Worm (Caenorhabditis elegans) whole organism, L4 larva: ENCODE measurements around the gene F37H8.5.

Source experiments
- F10B5.3 ChIP-seq: sonication (generic microtip); optimal IDR thresholded peaks from 2 replicates; lab custom pipeline; 2016; ENCODE audit warnings: mild to moderate bottlenecking, missing genetic modification characterization, missing compliant biosample characterization
- F44E2.7 ChIP-seq: fragments of 200-800 bp; sonication (Bioruptor generic); IDR thresholded peaks from 2 replicates; pipeline ENCODE4 v2.1.2; 2022; ENCODE audit warnings: missing genetic modification characterization, missing compliant biosample characterization
- Y105C5A.15 ChIP-seq: fragments of 200-800 bp; sonication (Bioruptor generic); IDR thresholded peaks from 2 replicates; pipeline ENCODE4 v1.3.6; 2022; ENCODE audit warnings: missing genetic modification characterization, missing compliant biosample characterization
- aha-1 ChIP-seq: fragments of 150-350 bp; peaks from one replicate; lab custom pipeline; 2014; ENCODE audit warnings: missing biosample characterization, missing genetic modification characterization
- ama-1 ChIP-seq: fragments of 150-350 bp; optimal IDR thresholded peaks from 2 replicates; lab custom pipeline; 2014; ENCODE audit warnings: inconsistent platforms, mixed read lengths
- attf-4 ChIP-seq: sonication (generic microtip); optimal IDR thresholded peaks from 3 replicates; lab custom pipeline; 2017; ENCODE audit warnings: missing biosample characterization, missing genetic modification characterization
- ceh-32 ChIP-seq: sonication (generic microtip); optimal IDR thresholded peaks from 2 replicates; lab custom pipeline; 2016; ENCODE audit warnings: mild to moderate bottlenecking, missing genetic modification characterization, missing compliant biosample characterization; ENCODE audit not compliant: poor library complexity
- ceh-44 ChIP-seq: fragments of 200-800 bp; sonication (Bioruptor generic); IDR thresholded peaks from 2 replicates; pipeline ENCODE4 v1.3.6; 2022; ENCODE audit warnings: missing genetic modification reagents, missing genetic modification characterization, missing compliant biosample characterization
- ceh-62 ChIP-seq: sonication (generic microtip); optimal IDR thresholded peaks from 2 replicates; lab custom pipeline; 2017; ENCODE audit warnings: missing biosample characterization, missing genetic modification characterization
- cey-2 ChIP-seq: sonication (generic microtip); optimal IDR thresholded peaks from 3 replicates; lab custom pipeline; 2017; ENCODE audit warnings: missing genetic modification characterization, mild to moderate bottlenecking, missing compliant biosample characterization, antibody characterized with exemption, borderline replicate concordance; ENCODE audit not compliant: insufficient read depth
- daf-16 ChIP-seq, 3 experiments: sonication (generic microtip); optimal IDR thresholded peaks; 2 replicates each; lab custom pipeline; 2016 to 2017; ENCODE audit warnings: missing genetic modification characterization in 3 of 3, missing genetic modification reagents in 3 of 3, mild to moderate bottlenecking in 2 of 3, missing compliant biosample characterization in 2 of 3, missing biosample characterization in 1 of 3, moderate library complexity in 1 of 3
- dmd-8 ChIP-seq: fragments of 200-800 bp; sonication (Bioruptor generic); IDR thresholded peaks from 2 replicates; pipeline ENCODE4 v1.3.6; 2022; ENCODE audit warnings: missing genetic modification characterization, missing compliant biosample characterization
- fos-1 ChIP-seq: fragments of 150-350 bp; optimal IDR thresholded peaks from 2 replicates; lab custom pipeline; 2014; ENCODE audit warnings: missing biosample characterization, missing genetic modification characterization
- hlh-11 ChIP-seq: fragments of 200-800 bp; sonication (Bioruptor generic); optimal IDR thresholded peaks from 2 replicates; lab custom pipeline; 2018; ENCODE audit warnings: mild to moderate bottlenecking, missing genetic modification characterization, missing compliant biosample characterization
- hlh-30 ChIP-seq: sonication (generic microtip); optimal IDR thresholded peaks from 2 replicates; lab custom pipeline; 2017; ENCODE audit warnings: antibody characterized with exemption, mild to moderate bottlenecking, missing genetic modification characterization, missing compliant biosample characterization; ENCODE audit not compliant: insufficient read depth
- hmg-1.1 ChIP-seq: fragments of 200-800 bp; sonication (Bioruptor generic); IDR thresholded peaks from 2 replicates; pipeline ENCODE4 v1.3.6; 2022; ENCODE audit warnings: missing genetic modification reagents, missing genetic modification characterization, missing compliant biosample characterization
- jun-1 ChIP-seq: fragments of 150-350 bp; optimal IDR thresholded peaks from 2 replicates; lab custom pipeline; 2014; ENCODE audit warnings: missing biosample characterization, missing genetic modification reagents, missing genetic modification characterization
- lim-7 ChIP-seq: fragments of 200-800 bp; sonication (Bioruptor generic); IDR thresholded peaks from 2 replicates; pipeline ENCODE4 v1.3.6; 2022; ENCODE audit warnings: missing genetic modification characterization, missing compliant biosample characterization
- lin-1 ChIP-seq: fragments of 200-800 bp; sonication (Bioruptor generic); IDR thresholded peaks from 2 replicates; pipeline ENCODE4 v1.3.6; 2022; ENCODE audit warnings: missing genetic modification reagents, missing genetic modification characterization, missing compliant biosample characterization
- lin-13 ChIP-seq: fragments of 150-350 bp; optimal IDR thresholded peaks from 2 replicates; lab custom pipeline; 2014; ENCODE audit warnings: missing biosample characterization, missing genetic modification reagents, missing genetic modification characterization
- lin-38 ChIP-seq: fragments of 200-800 bp; sonication (Bioruptor generic); IDR thresholded peaks from 2 replicates; pipeline ENCODE4 v1.3.6; 2022; ENCODE audit warnings: missing genetic modification reagents, missing genetic modification characterization, missing compliant biosample characterization
- lsy-2 ChIP-seq, 2 experiments: fragments of 150-350 bp in 1 of 2; sonication (generic microtip) in 1 of 2; optimal IDR thresholded peaks; 2 replicates each; lab custom pipeline; 2014 to 2017; ENCODE audit warnings: missing biosample characterization in 2 of 2, missing genetic modification characterization in 2 of 2
- madf-9 ChIP-seq: fragments of 200-800 bp; sonication (Bioruptor generic); conservative IDR thresholded peaks from 2 replicates; pipeline ENCODE4 v1.3.6; 2022; ENCODE audit warnings: missing genetic modification reagents, missing genetic modification characterization, missing compliant biosample characterization
- nhr-10 ChIP-seq: fragments of 150-350 bp; optimal IDR thresholded peaks from 2 replicates; lab custom pipeline; 2014; ENCODE audit warnings: missing biosample characterization, missing genetic modification characterization
- nhr-11 ChIP-seq: fragments of 150-350 bp; optimal IDR thresholded peaks from 2 replicates; lab custom pipeline; 2014; ENCODE audit warnings: missing biosample characterization, missing genetic modification characterization
- nhr-111 ChIP-seq: fragments of 200-800 bp; sonication (Bioruptor generic); optimal IDR thresholded peaks from 2 replicates; lab custom pipeline; 2018; ENCODE audit warnings: mild to moderate bottlenecking, missing genetic modification characterization, missing compliant biosample characterization
- nhr-41 ChIP-seq: fragments of 200-800 bp; sonication (Bioruptor generic); IDR thresholded peaks from 2 replicates; pipeline ENCODE4 v1.3.6; 2022; ENCODE audit warnings: missing genetic modification reagents, missing genetic modification characterization, missing compliant biosample characterization
- nhr-42 ChIP-seq: fragments of 200-800 bp; sonication (Bioruptor generic); IDR thresholded peaks from 2 replicates; pipeline ENCODE4 v1.3.6; 2022; ENCODE audit warnings: missing genetic modification characterization, missing compliant biosample characterization
- nhr-6 ChIP-seq: fragments of 150-350 bp; optimal IDR thresholded peaks from 2 replicates; lab custom pipeline; 2014; ENCODE audit warnings: missing biosample characterization, missing genetic modification characterization
- pha-4 ChIP-seq, 2 experiments: fragments of 150-350 bp in 1 of 2; fragments of 200-800 bp in 1 of 2; sonication (Bioruptor generic) in 1 of 2; IDR thresholded peaks in 1 of 2; optimal IDR thresholded peaks in 1 of 2; 2 replicates each; pipeline versions ENCODE4 v1.3.6 to Lab custom; 2014 to 2022; ENCODE audit warnings: missing genetic modification characterization in 2 of 2, missing genetic modification reagents in 2 of 2, missing biosample characterization in 1 of 2, missing compliant biosample characterization in 1 of 2
- pqm-1 ChIP-seq: sonication (generic microtip); optimal IDR thresholded peaks from 2 replicates; lab custom pipeline; 2017; ENCODE audit warnings: missing biosample characterization, missing genetic modification characterization
- rbr-2 ChIP-seq: sonication (generic microtip); optimal IDR thresholded peaks from 2 replicates; lab custom pipeline; 2016; ENCODE audit warnings: missing genotype, missing genetic modification characterization, missing compliant biosample characterization
- sdz-12 ChIP-seq: fragments of 200-800 bp; sonication (Bioruptor generic); optimal IDR thresholded peaks from 2 replicates; lab custom pipeline; 2018; ENCODE audit warnings: mild to moderate bottlenecking, missing genetic modification characterization, missing compliant biosample characterization
- set-16 ChIP-seq: fragments of 200-800 bp; sonication (Bioruptor generic); IDR thresholded peaks from 2 replicates; pipeline ENCODE4 v1.3.6; 2022; ENCODE audit warnings: missing genetic modification reagents, missing genetic modification characterization, missing compliant biosample characterization
- spr-3 ChIP-seq: fragments of 200-800 bp; sonication (Bioruptor generic); optimal IDR thresholded peaks from 2 replicates; lab custom pipeline; 2018; ENCODE audit warnings: mild to moderate bottlenecking, missing genetic modification characterization, missing compliant biosample characterization
- vab-7 ChIP-seq: fragments of 200-800 bp; sonication (Bioruptor generic); IDR thresholded peaks from 2 replicates; pipeline ENCODE4 v1.3.6; 2022; ENCODE audit warnings: missing genetic modification reagents, missing genetic modification characterization, missing compliant biosample characterization

Gene F37H8.5

DNA sequence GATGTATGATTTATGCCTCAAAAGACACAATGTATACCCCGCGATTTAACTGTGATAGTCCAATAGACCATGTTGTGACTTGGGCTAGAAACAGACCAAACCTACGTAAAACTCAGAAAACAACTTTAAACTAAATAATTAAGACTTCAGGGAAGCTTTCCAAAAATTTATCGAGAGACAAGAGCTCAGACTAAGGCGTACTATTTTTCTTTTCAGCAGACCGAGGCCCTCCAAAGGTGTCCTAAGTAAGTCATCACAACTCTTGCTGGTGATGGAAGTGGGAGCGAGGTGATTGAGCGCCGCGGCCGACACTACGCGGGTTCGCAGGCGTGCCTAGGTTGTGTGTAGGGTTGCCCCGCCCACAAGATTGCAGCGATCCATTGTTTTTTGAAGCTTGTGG lies 21.0 kb upstream of the F37H8.5 start (continued):
- TF ChIP-seq ceh-44 (GFP tag; lab: Robert Waterston, UW) (peak; percentile 18; the same call in 1 of the 2 replicates), nhr-10 (no peak), attf-4 (no peak), hlh-11 (peak; percentile 64), F44E2.7 (GFP tag; lab: Robert Waterston, UW) (no peak), rbr-2 (tag; lab: Kevin White, UChicago) (peak; percentile 58), hmg-1.1 (GFP tag; lab: Robert Waterston, UW) (peak; percentile 60; the same call in 1 of the 2 replicates), madf-9 (GFP tag; lab: Robert Waterston, UW) (peak; percentile 26; the same call in 1 of the 2 replicates), lim-7 (peak; percentile 36; the same call in 1 of the 2 replicates), ama-1 (lab: Kevin White, UChicago) (peak; percentile 96), daf-16 (GFP tag; optimal IDR thresholded peaks at IDR 0.05; lab: Kevin White, UChicago) (peak; percentile 53 to 79), daf-16 (tag; optimal IDR thresholded peaks at IDR 0.05; lab: Kevin White, UChicago) (peak; percentile 45), jun-1 (tag; lab: Kevin White, UChicago) (no peak), sdz-12 (GFP tag; lab: Kevin White, UChicago) (peak; percentile 62), ceh-62 (no peak), fos-1 (no peak), vab-7 (GFP tag; lab: Robert Waterston, UW) (peak; percentile 58), ceh-32 (no peak), pqm-1 (no peak), aha-1 (tag; lab: Kevin White, UChicago) (peak; percentile 97), lin-13 (GFP tag; lab: Kevin White, UChicago) (peak; percentile 49), nhr-6 (peak; percentile 28), cey-2 (tag; lab: Kevin White, UChicago) (no peak), pha-4 (GFP tag; IDR thresholded peaks at IDR 0.05; lab: Robert Waterston, UW) (peak; percentile 55; the same call in 1 of the 2 replicates), pha-4 (tag; optimal IDR thresholded peaks at IDR 0.05; lab: Kevin White, UChicago) (no peak), lin-1 (GFP tag; lab: Robert Waterston, UW) (peak; percentile 46; the same call in 1 of the 2 replicates), Y105C5A.15 (GFP tag; lab: Robert Waterston, UW) (0 out of 2 replicates have a peak, but pooled peaks have one; percentile 78), nhr-41 (no peak), nhr-42 (GFP tag; lab: Robert Waterston, UW) (peak; percentile 79), nhr-11 (tag; lab: Kevin White, UChicago) (peak; percentile 9), lsy-2 (tag; optimal IDR thresholded peaks at IDR 0.05; lab: Kevin White, UChicago) (peak in 1 of 2 experiments; percentile 61), dmd-8 (GFP tag; lab: Robert Waterston, UW) (0 out of 2 replicates have a peak, but pooled peaks have one; percentile 26), lin-38 (GFP tag; lab: Robert Waterston, UW) (peak; percentile 90), F10B5.3 (tag; lab: Kevin White, UChicago) (peak; percentile 74), spr-3 (GFP tag; lab: Kevin White, UChicago) (peak; percentile 55), nhr-111 (GFP tag; lab: Kevin White, UChicago) (peak; percentile 59), hlh-30 (tag; lab: Kevin White, UChicago) (peak; percentile 84), set-16 (GFP tag; lab: Robert Waterston, UW) (peak; percentile 65)

DNA sequence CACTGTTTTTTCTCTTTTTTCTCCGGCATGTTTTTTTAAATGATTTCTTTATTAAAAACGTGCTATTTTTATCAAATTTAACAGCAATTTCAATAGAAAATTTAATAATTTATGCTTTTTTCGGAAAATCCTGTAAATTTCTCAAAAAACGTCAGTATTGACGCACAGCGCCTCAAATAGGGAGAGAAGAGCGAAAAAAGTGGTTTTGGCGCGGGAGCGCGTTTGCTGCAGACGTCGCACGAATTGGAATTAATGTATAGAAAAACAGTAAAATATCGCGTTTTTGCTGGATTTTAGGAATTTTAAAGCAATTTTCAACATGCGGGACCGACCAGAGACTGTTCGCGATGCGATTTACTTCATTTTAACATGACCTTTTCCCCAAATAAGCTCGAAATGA lies 19.1 kb upstream of the F37H8.5 start:
- peak; percentile 87 for TF ChIP-seq lin-38 (GFP tag; lab: Robert Waterston, UW)

DNA sequence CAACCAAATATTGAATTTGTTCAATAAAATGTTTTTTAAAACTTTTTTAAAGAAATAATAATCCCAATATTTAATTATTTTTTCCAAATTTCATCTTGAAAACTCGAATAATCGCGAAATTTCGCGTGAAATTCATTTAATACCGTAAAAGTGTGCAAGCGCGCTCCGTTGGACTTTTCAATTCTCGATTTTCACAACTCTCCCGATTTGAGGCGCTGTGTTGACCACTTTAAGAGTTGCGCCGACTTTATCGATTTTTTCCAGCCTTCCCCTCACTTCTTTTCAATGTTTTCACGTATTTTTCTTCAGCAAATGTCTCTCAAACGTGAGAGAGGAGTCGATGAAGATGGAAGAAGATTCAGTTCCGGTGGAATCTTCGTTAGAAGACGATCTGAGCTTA lies 17.5 kb upstream of the F37H8.5 start:
- TF ChIP-seq lin-38 (GFP tag; lab: Robert Waterston, UW), result peak; percentile 61
